Worm (Caenorhabditis elegans) whole organism, L1 larva: Measurements from ENCODE around the gene cutl-29.

Experiments
- C16A3.4 ChIP-seq: fragments of 150-350 bp; optimal IDR thresholded peaks from 2 replicates; lab custom pipeline; 2014; ENCODE audit warnings: missing biosample characterization, missing genetic modification characterization
- Y116A8C.19 ChIP-seq: sonication (generic microtip); optimal IDR thresholded peaks from 2 replicates; lab custom pipeline; 2016; ENCODE audit warnings: missing compliant biosample characterization, missing genetic modification characterization, borderline replicate concordance
- ama-1 ChIP-seq: fragments of 150-350 bp; optimal IDR thresholded peaks from 2 replicates; lab custom pipeline; 2014
- blmp-1 ChIP-seq: fragments of 150-350 bp; optimal IDR thresholded peaks from 2 replicates; lab custom pipeline; 2014; ENCODE audit warnings: missing biosample characterization, missing genetic modification characterization
- ceh-88 ChIP-seq: fragments of 200-800 bp; sonication (Bioruptor generic); IDR thresholded peaks from 2 replicates; pipeline ENCODE4 v1.3.6; 2022; ENCODE audit warnings: missing genetic modification characterization, missing compliant biosample characterization
- ceh-90 ChIP-seq: sonication (generic microtip); optimal IDR thresholded peaks from 2 replicates; lab custom pipeline; 2016; ENCODE audit warnings: missing genetic modification characterization, missing compliant biosample characterization
- ces-1 ChIP-seq: fragments of 150-350 bp; optimal IDR thresholded peaks from 2 replicates; lab custom pipeline; 2014; ENCODE audit warnings: missing biosample characterization, missing genetic modification reagents, missing genetic modification characterization
- dpl-1 ChIP-seq, 3 experiments: fragments of 150-350 bp in 2 of 3; sonication (generic microtip) in 1 of 3; optimal IDR thresholded peaks; 2 replicates each; lab custom pipeline; 2014 to 2017; ENCODE audit warnings: missing biosample characterization in 3 of 3, missing genetic modification characterization in 3 of 3, missing genetic modification reagents in 3 of 3
- efl-1 ChIP-seq, 4 experiments: fragments of 150-350 bp; optimal IDR thresholded peaks in 3 of 4; peaks in 1 of 4; 1 replicate in 1 of 4; 2 replicates in 3 of 4; lab custom pipeline; 2014; ENCODE audit warnings: missing biosample characterization in 2 of 4, missing genetic modification characterization in 2 of 4, missing genetic modification reagents in 2 of 4
- efl-3 ChIP-seq: fragments of 200-800 bp; sonication (Bioruptor generic); optimal IDR thresholded peaks from 2 replicates; lab custom pipeline; 2018; ENCODE audit warnings: mild to moderate bottlenecking, missing genetic modification characterization, missing compliant biosample characterization
- egl-27 ChIP-seq, 2 experiments: fragments of 150-350 bp in 1 of 2; sonication (generic microtip); optimal IDR thresholded peaks; 3 replicates each; lab custom pipeline; 2017 to 2018; ENCODE audit warnings: missing biosample characterization in 2 of 2, missing genetic modification characterization in 2 of 2, missing genetic modification reagents in 2 of 2
- ets-5 ChIP-seq: fragments of 200-800 bp; sonication (Bioruptor generic); IDR thresholded peaks from 2 replicates; pipeline ENCODE4 v1.3.6; 2022; ENCODE audit warnings: missing genetic modification characterization, missing compliant biosample characterization
- grh-1 ChIP-seq: fragments of 200-800 bp; sonication (Bioruptor generic); IDR thresholded peaks from 2 replicates; pipeline ENCODE4 v1.3.6; 2022; ENCODE audit warnings: missing genetic modification reagents, missing genetic modification characterization, missing compliant biosample characterization
- irx-1 ChIP-seq: sonication (generic microtip); optimal IDR thresholded peaks from 2 replicates; lab custom pipeline; 2016; ENCODE audit warnings: missing genetic modification characterization, missing compliant biosample characterization
- isw-1 ChIP-seq: fragments of 200-800 bp; sonication (Bioruptor generic); IDR thresholded peaks from 2 replicates; pipeline ENCODE4 v1.3.6; 2022; ENCODE audit warnings: missing genetic modification characterization, missing compliant biosample characterization
- lin-13 ChIP-seq: fragments of 150-350 bp; optimal IDR thresholded peaks from 2 replicates; lab custom pipeline; 2014; ENCODE audit warnings: missing biosample characterization, missing genetic modification reagents, missing genetic modification characterization
- lin-14 ChIP-seq: fragments of 200-800 bp; sonication (Bioruptor generic); optimal IDR thresholded peaks from 2 replicates; lab custom pipeline; 2018; ENCODE audit warnings: mild to moderate bottlenecking, missing genetic modification characterization, moderate library complexity, missing compliant biosample characterization
- lin-35 ChIP-seq, 2 experiments: fragments of 150-350 bp; optimal IDR thresholded peaks; 2 replicates each; lab custom pipeline; 2014; ENCODE audit warnings: missing biosample characterization in 2 of 2, missing genetic modification characterization in 2 of 2, missing genetic modification reagents in 2 of 2
- lin-39 ChIP-seq: fragments of 150-350 bp; optimal IDR thresholded peaks from 2 replicates; lab custom pipeline; 2014; ENCODE audit warnings: missing biosample characterization, missing genetic modification reagents, missing genetic modification characterization
- lir-3 ChIP-seq: sonication (generic microtip); optimal IDR thresholded peaks from 2 replicates; lab custom pipeline; 2016; ENCODE audit warnings: mild to moderate bottlenecking, missing genetic modification characterization, moderate library complexity, missing compliant biosample characterization; ENCODE audit not compliant: poor library complexity
- lsy-2 ChIP-seq, 2 experiments: fragments of 150-350 bp; optimal IDR thresholded peaks; 2 replicates each; lab custom pipeline; 2014; ENCODE audit warnings: missing biosample characterization in 2 of 2, missing genetic modification characterization in 2 of 2
- mef-2 ChIP-seq: fragments of 150-350 bp; optimal IDR thresholded peaks from 2 replicates; lab custom pipeline; 2014; ENCODE audit warnings: missing biosample characterization, missing genetic modification characterization
- nhr-12 ChIP-seq: sonication (generic microtip); optimal IDR thresholded peaks from 2 replicates; lab custom pipeline; 2017; ENCODE audit warnings: missing biosample characterization, missing genetic modification characterization
- nhr-20 ChIP-seq: sonication (generic microtip); optimal IDR thresholded peaks from 2 replicates; lab custom pipeline; 2016; ENCODE audit warnings: mild to moderate bottlenecking, missing genetic modification characterization, missing compliant biosample characterization
- nhr-71 ChIP-seq: sonication (generic microtip); optimal IDR thresholded peaks from 2 replicates; lab custom pipeline; 2016; ENCODE audit warnings: mild to moderate bottlenecking, missing genetic modification characterization, moderate library complexity, missing compliant biosample characterization
- nhr-77 ChIP-seq: fragments of 150-350 bp; optimal IDR thresholded peaks from 2 replicates; lab custom pipeline; 2014; ENCODE audit warnings: missing biosample characterization, missing genetic modification characterization
- nhr-85 ChIP-seq: sonication (generic microtip); peaks from one replicate; lab custom pipeline; 2016; ENCODE audit warnings: missing genetic modification characterization, inconsistent platforms, missing compliant biosample characterization
- rnt-1 ChIP-seq: sonication (generic microtip); optimal IDR thresholded peaks from 2 replicates; lab custom pipeline; 2016; ENCODE audit warnings: mild to moderate bottlenecking, missing genetic modification characterization, moderate library complexity, missing compliant biosample characterization
- skn-1 ChIP-seq: fragments of 150-350 bp; optimal IDR thresholded peaks from 2 replicates; lab custom pipeline; 2014; ENCODE audit warnings: missing biosample characterization, missing genetic modification characterization
- snu-23 ChIP-seq: sonication (generic microtip); optimal IDR thresholded peaks from 2 replicates; lab custom pipeline; 2016; ENCODE audit warnings: missing genetic modification characterization, missing compliant biosample characterization
- sup-37 ChIP-seq: fragments of 200-800 bp; sonication (Bioruptor generic); optimal IDR thresholded peaks from 2 replicates; lab custom pipeline; 2018; ENCODE audit warnings: mild to moderate bottlenecking, missing genetic modification characterization, missing compliant biosample characterization
- tbx-2 ChIP-seq: sonication (generic microtip); optimal IDR thresholded peaks from 2 replicates; lab custom pipeline; 2016; ENCODE audit warnings: missing genetic modification characterization, missing compliant biosample characterization
- unc-86 ChIP-seq: sonication (generic microtip); optimal IDR thresholded peaks from 2 replicates; lab custom pipeline; 2016; ENCODE audit warnings: missing genetic modification characterization, missing compliant biosample characterization
- zag-1 ChIP-seq: fragments of 150-350 bp; optimal IDR thresholded peaks from 2 replicates; lab custom pipeline; 2014; ENCODE audit warnings: missing biosample characterization, missing genetic modification characterization
- zip-4 ChIP-seq: fragments of 200-800 bp; sonication (Bioruptor generic); optimal IDR thresholded peaks from 2 replicates; lab custom pipeline; 2018; ENCODE audit warnings: mild to moderate bottlenecking, missing genetic modification characterization, moderate library complexity, missing compliant biosample characterization
- ztf-4 ChIP-seq: fragments of 150-350 bp; optimal IDR thresholded peaks from 2 replicates; lab custom pipeline; 2014; ENCODE audit warnings: missing biosample characterization, missing genetic modification characterization

cutl-29 gene

ce11 chrX:8302803-8303202 lies 32.0 kb upstream of the cutl-29 start (continued):
- TF ChIP-seq ztf-4 (tag; lab: Kevin White, UChicago) (no peak), lir-3 (no peak), nhr-71 (tag; lab: Kevin White, UChicago) (no peak), mef-2 (tag; lab: Kevin White, UChicago) (no peak), skn-1 (tag; lab: Kevin White, UChicago) (no peak), Y116A8C.19 (tag; lab: Kevin White, UChicago) (no peak), nhr-85 (peak; percentile 73), lin-14 (GFP tag; lab: Kevin White, UChicago) (peak; percentile 21), tbx-2 (tag; lab: Kevin White, UChicago) (no peak), zip-4 (no peak), blmp-1 (tag; lab: Kevin White, UChicago) (peak; percentile 69), nhr-12 (tag; lab: Kevin White, UChicago) (no peak), dpl-1 (GFP tag; optimal IDR thresholded peaks at IDR 0.05; lab: Kevin White, UChicago) (no peak), sup-37 (GFP tag; lab: Kevin White, UChicago) (no peak), lin-35 (GFP tag; optimal IDR thresholded peaks at IDR 0.05; lab: Kevin White, UChicago) (no peak), lin-13 (GFP tag; lab: Kevin White, UChicago) (no peak), ets-5 (GFP tag; lab: Robert Waterston, UW) (no peak)

- peak; percentile 18 for TF ChIP-seq blmp-1 (tag; lab: Kevin White, UChicago)
- no peak for TF ChIP-seq Y116A8C.19 (tag; lab: Kevin White, UChicago)
Observed at ce11 chrX:8302299-8302698, 31.5 kb upstream of the cutl-29 start, which contains the start of gene inx-5. TSS of gene inx-5 (minus strand) at chrX:8302399.

- TF ChIP-seq zip-4 (no peak), isw-1 (GFP tag; lab: Robert Waterston, UW) (no peak), ama-1 (lab: Kevin White, UChicago) (no peak), grh-1 (GFP tag; lab: Robert Waterston, UW) (no peak), sup-37 (GFP tag; lab: Kevin White, UChicago) (no peak), mef-2 (tag; lab: Kevin White, UChicago) (no peak), zag-1 (no peak), egl-27 (tag; optimal IDR thresholded peaks at IDR 0.05; lab: Kevin White, UChicago) (no peak)
- TF ChIP-seq, all 84 proteins: peak for 0
Observed at ce11 chrX:8299554-8299953, 28.7 kb upstream of the cutl-29 start, which contains the start of gene ced-13. TSS of gene ced-13 (minus strand) at chrX:8299654.

- TF ChIP-seq lsy-2 (tag; optimal IDR thresholded peaks at IDR 0.05; lab: Kevin White, UChicago) (no peak), irx-1 (no peak), zip-4 (no peak), nhr-71 (tag; lab: Kevin White, UChicago) (no peak), snu-23 (no peak)
Observed at ce11 chrX:8297333-8297732, 26.5 kb upstream of the cutl-29 start.

- TF ChIP-seq lin-13 (GFP tag; lab: Kevin White, UChicago) (no peak), lin-39 (tag; lab: Kevin White, UChicago) (no peak), nhr-71 (tag; lab: Kevin White, UChicago) (no peak), ceh-88 (GFP tag; lab: Robert Waterston, UW) (no peak), efl-1 (optimal IDR thresholded peaks at IDR 0.05; lab: Kevin White, UChicago) (no peak), efl-1 (GFP tag; optimal IDR thresholded peaks at IDR 0.05 in 1 of 2; lab: Kevin White, UChicago) (no peak), efl-3 (GFP tag; lab: Kevin White, UChicago) (no peak), nhr-20 (tag; lab: Kevin White, UChicago) (no peak), unc-86 (no peak), lsy-2 (tag; optimal IDR thresholded peaks at IDR 0.05; lab: Kevin White, UChicago) (no peak), lin-35 (GFP tag; optimal IDR thresholded peaks at IDR 0.05; lab: Kevin White, UChicago) (no peak), ces-1 (GFP tag; lab: Kevin White, UChicago) (no peak), rnt-1 (no peak), C16A3.4 (tag; lab: Kevin White, UChicago) (no peak), nhr-77 (tag; lab: Kevin White, UChicago) (no peak), ceh-90 (tag; lab: Kevin White, UChicago) (no peak), lir-3 (no peak), mef-2 (tag; lab: Kevin White, UChicago) (no peak)
Observed at ce11 chrX:8294586-8294985, 23.8 kb upstream of the cutl-29 start, which contains the start of gene R09F10.3. TSS of gene R09F10.3 (plus strand) at chrX:8294625.
